Worm (Caenorhabditis elegans): ENCODE data around the gene Y108G3AL.2.

ce11 chrV:130186-130585 is 36.6 kb upstream of the Y108G3AL.2 start:
- TF ChIP-seq nhr-11 (tag; optimal IDR thresholded peaks at IDR 0.05) = no peak
- no peak for TF ChIP-seq lin-39 (tag; optimal IDR thresholded peaks at IDR 0.05)
- no peak for TF ChIP-seq pha-4 (tag; optimal IDR thresholded peaks at IDR 0.05)
- no peak for TF ChIP-seq egl-27 (tag; optimal IDR thresholded peaks at IDR 0.05)
- no peak for TF ChIP-seq elt-1 (tag; optimal IDR thresholded peaks at IDR 0.05)
- no peak for TF ChIP-seq mml-1 (tag; optimal IDR thresholded peaks at IDR 0.05)
- TF ChIP-seq ztf-4 (tag; optimal IDR thresholded peaks at IDR 0.05) = no peak
- TF ChIP-seq skn-1 (tag; optimal IDR thresholded peaks at IDR 0.05) = no peak
- no peak for TF ChIP-seq fkh-2 (tag; optimal IDR thresholded peaks at IDR 0.05)
- TF ChIP-seq jun-1 (tag; optimal IDR thresholded peaks at IDR 0.05) = no peak
- no peak for TF ChIP-seq zag-1 (tag; optimal IDR thresholded peaks at IDR 0.05)
- no peak for TF ChIP-seq mdl-1 (tag; optimal IDR thresholded peaks at IDR 0.05)
- TF ChIP-seq elt-2 (tag; optimal IDR thresholded peaks at IDR 0.05) = no peak
